Fruit fly (Drosophila melanogaster) whole organism, wandering third instar larva: ENCODE results near the gene Lgr1.

Experiments
- Abd-B ChIP-seq: fragments of >200 bp; optimal IDR thresholded peaks from 2 replicates; lab custom pipeline; 2017; ENCODE audit warnings: missing biosample characterization, missing genetic modification characterization
- CG32264 ChIP-seq: fragments of 200-800 bp; sonication (Bioruptor generic); optimal IDR thresholded peaks from 2 replicates; lab custom pipeline; 2016; ENCODE audit warnings: missing biosample characterization, missing genetic modification characterization
- CG9705 ChIP-seq: fragments of 200-800 bp; sonication (Bioruptor generic); optimal IDR thresholded peaks from 2 replicates; lab custom pipeline; 2018; ENCODE audit warnings: missing biosample characterization, mild to moderate bottlenecking, missing genetic modification characterization
- CrebA ChIP-seq: fragments of 200-800 bp; sonication (Bioruptor generic); optimal IDR thresholded peaks from 2 replicates; lab custom pipeline; 2016; ENCODE audit warnings: missing biosample characterization, mild to moderate bottlenecking, missing genetic modification characterization, borderline replicate concordance
- Dfd ChIP-seq: fragments of >200 bp; optimal IDR thresholded peaks from 2 replicates; lab custom pipeline; 2017; ENCODE audit warnings: missing biosample characterization, missing genetic modification characterization
- Dif ChIP-seq: fragments of 200-275, 200-300 bp; sonication (Bioruptor generic); optimal IDR thresholded peaks from 2 replicates; lab custom pipeline; 2018; ENCODE audit warnings: missing biosample characterization, missing genetic modification characterization; ENCODE audit not compliant: partially characterized antibody
- GATAd ChIP-seq: sonication (Bioruptor generic); optimal IDR thresholded peaks from 2 replicates; lab custom pipeline; 2016; ENCODE audit warnings: missing biosample characterization, missing genetic modification characterization
- HLH106 ChIP-seq: fragments of 200-800 bp; optimal IDR thresholded peaks from 3 replicates; lab custom pipeline; 2019; ENCODE audit warnings: missing biosample characterization, mild to moderate bottlenecking, missing genetic modification characterization, moderate library complexity
- Hnf4 ChIP-seq: fragments of 200-800 bp; sonication (Bioruptor generic); optimal IDR thresholded peaks from 2 replicates; lab custom pipeline; 2016; ENCODE audit warnings: missing biosample characterization, mild to moderate bottlenecking, missing genetic modification characterization
- Hr78 ChIP-seq: fragments of >200 bp; optimal IDR thresholded peaks from 2 replicates; lab custom pipeline; 2017; ENCODE audit warnings: missing biosample characterization, missing genetic modification characterization
- Hr83 ChIP-seq: fragments of 200-300 bp; sonication (Bioruptor generic); optimal IDR thresholded peaks from 2 replicates; lab custom pipeline; 2016; ENCODE audit warnings: missing biosample characterization, mild to moderate bottlenecking, missing genetic modification characterization, moderate library complexity; ENCODE audit not compliant: poor library complexity, severe bottlenecking
- Jra ChIP-seq: sonication (Bioruptor generic); optimal IDR thresholded peaks from 2 replicates; lab custom pipeline; 2016; ENCODE audit warnings: missing biosample characterization, missing genetic modification characterization
- Mio ChIP-seq: sonication (Bioruptor generic); optimal IDR thresholded peaks from 2 replicates; lab custom pipeline; 2016; ENCODE audit warnings: missing biosample characterization, missing genetic modification characterization
- Myc ChIP-seq: fragments of >200 bp; optimal IDR thresholded peaks from 2 replicates; lab custom pipeline; 2017
- N ChIP-seq: fragments of >200 bp; optimal IDR thresholded peaks from 2 replicates; lab custom pipeline; 2018; ENCODE audit warnings: missing biosample characterization, missing external identifiers, missing genetic modification characterization
- Rel ChIP-seq, 2 experiments: fragments of 200-800 bp; sonication (Bioruptor generic) in 1 of 2; optimal IDR thresholded peaks; 2 replicates in 1 of 2; 3 replicates in 1 of 2; lab custom pipeline; 2016 to 2019; ENCODE audit warnings: mild to moderate bottlenecking in 2 of 2, missing biosample characterization in 2 of 2, missing genetic modification characterization in 2 of 2, moderate library complexity in 1 of 2
- Sp1 ChIP-seq: fragments of 200-800 bp; sonication (Bioruptor generic); optimal IDR thresholded peaks from 3 replicates; lab custom pipeline; 2019; ENCODE audit warnings: missing biosample characterization, mild to moderate bottlenecking, missing genetic modification characterization, moderate library complexity
- Vsx2 ChIP-seq: fragments of 200-300, 225-300 bp; sonication (Bioruptor generic); optimal IDR thresholded peaks from 2 replicates; lab custom pipeline; 2018; ENCODE audit warnings: missing biosample characterization, missing genetic modification characterization; ENCODE audit not compliant: partially characterized antibody
- br ChIP-seq: fragments of 200-800 bp; sonication (Bioruptor generic); optimal IDR thresholded peaks from 2 replicates; lab custom pipeline; 2016; ENCODE audit warnings: missing biosample characterization, missing genetic modification characterization
- brk ChIP-seq: fragments of 200-800 bp; sonication (Bioruptor generic); optimal IDR thresholded peaks from 2 replicates; lab custom pipeline; 2016; ENCODE audit warnings: missing biosample characterization, mild to moderate bottlenecking, missing genetic modification characterization
- dl ChIP-seq, 2 experiments: fragments of 175-275, 200-275 bp in 1 of 2; fragments of 200-275 bp in 1 of 2; sonication (Bioruptor generic); optimal IDR thresholded peaks; lab custom pipeline; 2018; ENCODE audit warnings: mild to moderate bottlenecking in 2 of 2, missing biosample characterization in 2 of 2, missing genetic modification characterization in 2 of 2, moderate library complexity in 2 of 2; ENCODE audit not compliant: partially characterized antibody in 2 of 2, insufficient read depth in 1 of 2
- dmrt93B ChIP-seq: fragments of 200-800 bp; sonication (Bioruptor generic); optimal IDR thresholded peaks from 2 replicates; lab custom pipeline; 2018; ENCODE audit warnings: missing biosample characterization, mild to moderate bottlenecking, missing genetic modification characterization
- dsf ChIP-seq: sonication (Bioruptor generic); optimal IDR thresholded peaks from 2 replicates; lab custom pipeline; 2016; ENCODE audit warnings: missing biosample characterization, missing genetic modification characterization, borderline replicate concordance
- ey ChIP-seq: fragments of 200-800 bp; sonication (Bioruptor generic); optimal IDR thresholded peaks from 2 replicates; lab custom pipeline; 2016; ENCODE audit warnings: missing biosample characterization, missing genetic modification characterization
- foxo ChIP-seq, 2 experiments: fragments of 200-800 bp; sonication (Bioruptor generic); optimal IDR thresholded peaks; 2 replicates in 1 of 2; 3 replicates in 1 of 2; lab custom pipeline; 2016 to 2017; ENCODE audit warnings: missing biosample characterization in 2 of 2, missing genetic modification characterization in 2 of 2
- fru ChIP-seq: fragments of 200-800 bp; sonication (Bioruptor generic); optimal IDR thresholded peaks from 3 replicates; lab custom pipeline; 2016; ENCODE audit warnings: missing biosample characterization, mild to moderate bottlenecking, missing genetic modification characterization
- h ChIP-seq: fragments of 200-800 bp; sonication (Bioruptor generic); optimal IDR thresholded peaks from 3 replicates; lab custom pipeline; 2016; ENCODE audit warnings: missing biosample characterization, mild to moderate bottlenecking, missing genetic modification characterization
- jim ChIP-seq: fragments of 175-275, 200-325 bp; sonication (Bioruptor generic); optimal IDR thresholded peaks from 2 replicates; lab custom pipeline; 2016; ENCODE audit warnings: missing biosample characterization, mild to moderate bottlenecking, missing genetic modification characterization
- lola ChIP-seq: fragments of >200 bp; optimal IDR thresholded peaks from 2 replicates; lab custom pipeline; 2017; ENCODE audit warnings: missing biosample characterization, missing genetic modification characterization
- pan ChIP-seq: fragments of >200 bp; optimal IDR thresholded peaks from 2 replicates; lab custom pipeline; 2017
- psq ChIP-seq: fragments of 200-800 bp; sonication (Bioruptor generic); optimal IDR thresholded peaks from 3 replicates; lab custom pipeline; 2017; ENCODE audit warnings: missing biosample characterization, mild to moderate bottlenecking, missing genetic modification characterization, moderate library complexity
- rgr ChIP-seq: fragments of 200-800 bp; sonication (Bioruptor generic); optimal IDR thresholded peaks from 3 replicates; lab custom pipeline; 2016; ENCODE audit warnings: missing biosample characterization, mild to moderate bottlenecking, missing genetic modification characterization
- sage ChIP-seq: fragments of 200-800 bp; sonication (Bioruptor generic); optimal IDR thresholded peaks from 2 replicates; lab custom pipeline; 2016; ENCODE audit warnings: missing biosample characterization, mild to moderate bottlenecking, missing genetic modification characterization
- sv ChIP-seq: fragments of 200-800 bp; sonication (Bioruptor generic); optimal IDR thresholded peaks from 3 replicates; lab custom pipeline; 2016; ENCODE audit warnings: missing biosample characterization, missing genetic modification characterization
- tai ChIP-seq: sonication (Bioruptor generic); optimal IDR thresholded peaks from 2 replicates; lab custom pipeline; 2016; ENCODE audit warnings: missing biosample characterization, missing genetic modification characterization
- usp ChIP-seq: fragments of >200 bp; optimal IDR thresholded peaks from 2 replicates; lab custom pipeline; 2017; ENCODE audit warnings: missing biosample characterization, missing genetic modification characterization
- woc ChIP-seq: sonication (Bioruptor generic); optimal IDR thresholded peaks from 2 replicates; lab custom pipeline; 2016; ENCODE audit warnings: missing biosample characterization, mild to moderate bottlenecking, missing genetic modification characterization

The Lgr1 gene

DNA sequence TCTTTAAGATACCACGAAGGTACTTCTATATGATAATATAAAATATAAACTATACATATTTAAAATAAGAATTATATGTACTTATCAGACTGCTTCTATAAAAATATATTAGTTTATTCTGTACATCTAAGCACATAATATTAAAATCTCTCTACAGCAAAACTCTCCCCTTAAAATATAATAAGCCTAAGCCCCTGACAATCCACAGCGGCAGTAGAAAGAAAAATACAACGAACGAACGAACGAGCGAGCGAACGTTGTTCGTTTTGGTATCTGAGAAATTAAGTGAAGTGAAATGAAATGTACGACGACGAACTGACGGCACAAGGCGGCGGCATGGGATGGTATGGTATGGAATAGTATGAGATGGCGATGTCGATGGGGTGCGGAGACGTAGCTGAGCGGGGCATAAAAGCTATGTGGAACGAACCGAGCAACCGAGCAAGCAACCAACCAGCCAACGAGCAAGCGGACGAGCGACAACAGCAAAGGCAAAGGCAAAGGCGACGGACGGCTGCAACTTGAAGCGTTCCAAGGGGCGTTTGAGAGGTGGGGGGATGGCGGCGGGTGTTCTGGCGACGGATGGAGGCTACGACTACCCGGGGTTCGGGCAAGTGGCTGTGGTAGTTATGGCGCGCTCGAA, 25.0 kb upstream of the Lgr1 start (continued):
- TF ChIP-seq Rel (GFP tag; optimal IDR thresholded peaks at IDR 0.05; lab: Kevin White, UChicago) (peak; percentile 79), Rel (tag; optimal IDR thresholded peaks at IDR 0.05; lab: Kevin White, UChicago) (peak; percentile 98), pan (lab: Kevin White, UChicago) (no peak), Abd-B (GFP tag; lab: Kevin White, UChicago) (no peak), dmrt93B (GFP tag; lab: Kevin White, UChicago) (peak; percentile 97), Dfd (peak; percentile 66), ey (peak; percentile 93), Jra (peak; percentile 75), rgr (peak; percentile 98), sv (GFP tag; lab: Kevin White, UChicago) (peak; percentile 89), Vsx2 (no peak), psq (GFP tag; lab: Kevin White, UChicago) (peak; percentile 98), HLH106 (tag; lab: Kevin White, UChicago) (peak; percentile 99), fru (GFP tag; lab: Kevin White, UChicago) (peak; percentile 96), Hr83 (GFP tag; lab: Kevin White, UChicago) (peak; percentile 40), br (peak; percentile 88)

DNA sequence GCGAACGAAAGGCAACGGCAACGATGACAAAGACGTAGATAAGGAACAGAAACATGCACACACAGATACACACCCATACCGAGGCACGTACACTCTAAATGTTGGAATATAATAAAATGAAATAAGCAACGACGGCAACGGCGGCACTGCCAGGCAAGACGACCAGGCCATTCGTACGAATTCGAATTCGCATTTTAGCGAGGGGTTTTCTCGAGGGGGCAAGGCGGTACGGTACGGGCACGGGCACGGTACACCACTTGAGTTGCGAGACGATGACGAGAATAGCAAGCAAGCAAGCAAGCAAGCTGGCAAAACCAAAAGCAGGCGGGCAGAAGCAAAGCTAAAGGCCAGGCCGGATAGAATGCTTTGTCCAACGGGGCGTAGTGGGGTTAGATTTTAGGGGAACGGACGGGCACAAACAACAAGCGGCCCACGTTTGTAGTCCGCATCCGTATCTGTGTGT, 24.4 kb upstream of the Lgr1 start:
- TF ChIP-seq HLH106 (tag; lab: Kevin White, UChicago): peak; percentile 24
- TF ChIP-seq Hnf4 (GFP tag; lab: Kevin White, UChicago): peak; percentile 63
- peak; percentile 21 for TF ChIP-seq Sp1 (GFP tag; lab: Kevin White, UChicago)
- TF ChIP-seq sv (GFP tag; lab: Kevin White, UChicago): no peak
- TF ChIP-seq Rel (GFP tag; optimal IDR thresholded peaks at IDR 0.05; lab: Kevin White, UChicago): peak; percentile 72
- peak; percentile 86 for TF ChIP-seq Rel (tag; optimal IDR thresholded peaks at IDR 0.05; lab: Kevin White, UChicago)
- no peak for TF ChIP-seq GATAd
- no peak for TF ChIP-seq woc (GFP tag; lab: Kevin White, UChicago)
- TF ChIP-seq Hr83 (GFP tag; lab: Kevin White, UChicago): peak; percentile 93
- no peak for TF ChIP-seq pan (lab: Kevin White, UChicago)
- TF ChIP-seq fru (GFP tag; lab: Kevin White, UChicago): peak; percentile 30
- TF ChIP-seq CG32264 (GFP tag; lab: Kevin White, UChicago): peak; percentile 34
- TF ChIP-seq dsf (GFP tag; lab: Kevin White, UChicago): no peak
- TF ChIP-seq Jra: peak; percentile 63
- TF ChIP-seq psq (GFP tag; lab: Kevin White, UChicago): peak; percentile 79
- TF ChIP-seq dl (GFP tag; optimal IDR thresholded peaks at IDR 0.05; lab: Kevin White, UChicago; ENCODE audit: insufficient read depth in 1 of 2, partially characterized antibody in 2 of 2): peak in 1 of 2 experiments; percentile 15
- peak; percentile 53 for TF ChIP-seq rgr
- no peak for TF ChIP-seq ey
- peak in 1 of 2 experiments; percentile 8 for TF ChIP-seq foxo (GFP tag; optimal IDR thresholded peaks at IDR 0.05; lab: Kevin White, UChicago)
- no peak for TF ChIP-seq lola (GFP tag; lab: Kevin White, UChicago)
- peak; percentile 91 for TF ChIP-seq CrebA
- TF ChIP-seq brk: no peak
- peak; percentile 15 for TF ChIP-seq N (GFP tag; lab: Kevin White, UChicago)
- peak; percentile 80 for TF ChIP-seq Dif
- no peak for TF ChIP-seq tai (GFP tag; lab: Kevin White, UChicago)
- TF ChIP-seq br: peak; percentile 28
- TF ChIP-seq h (GFP tag; lab: Kevin White, UChicago): peak; percentile 59

DNA sequence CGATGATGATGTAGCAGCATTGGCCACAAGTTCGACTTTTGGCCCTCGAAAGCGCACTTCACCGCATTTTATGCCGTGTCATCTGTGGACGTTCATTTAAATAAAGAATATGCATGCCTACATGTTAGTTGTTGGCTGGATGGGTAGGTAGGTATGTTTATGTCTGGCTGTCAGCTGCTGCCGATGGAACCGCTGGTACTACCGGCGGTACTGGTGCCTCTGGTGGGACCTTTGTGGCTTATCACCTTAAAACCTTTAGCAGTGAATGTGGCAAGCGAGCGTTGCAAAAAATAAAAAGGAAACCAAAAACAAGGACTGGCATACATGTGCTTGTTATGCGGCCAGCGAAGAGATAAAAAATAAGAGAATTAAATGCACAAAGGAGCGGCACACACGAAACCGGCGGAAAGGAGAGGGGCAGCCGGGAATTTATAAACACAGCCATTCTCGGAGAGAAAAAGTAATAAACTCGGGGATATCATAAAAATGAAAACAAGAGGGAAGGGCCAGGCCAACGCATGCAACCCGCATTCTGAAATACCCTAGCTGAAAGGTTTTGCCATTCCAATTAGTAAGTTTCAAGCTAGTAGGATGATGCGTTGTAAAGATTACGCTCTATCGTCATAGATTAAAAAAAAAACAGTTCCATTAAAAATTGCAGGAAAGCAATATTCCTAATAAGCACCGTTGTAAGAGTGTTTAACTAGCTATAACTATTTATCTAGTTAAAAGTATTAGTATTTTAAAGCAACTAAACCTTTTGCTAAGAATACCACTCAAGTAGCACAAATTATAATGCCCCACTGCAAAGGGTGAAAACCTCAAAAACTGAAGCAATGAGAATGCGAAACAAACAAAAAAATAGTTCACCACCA, 23.4 kb upstream of the Lgr1 start:
- TF ChIP-seq Hr83 (GFP tag; lab: Kevin White, UChicago) (no peak), woc (GFP tag; lab: Kevin White, UChicago) (peak; percentile 44), rgr (peak; percentile 35), psq (GFP tag; lab: Kevin White, UChicago) (peak; percentile 46), GATAd (no peak), sage (GFP tag; lab: Kevin White, UChicago) (no peak), h (GFP tag; lab: Kevin White, UChicago) (peak; percentile 54), fru (GFP tag; lab: Kevin White, UChicago) (peak; percentile 66), br (peak; percentile 41), sv (GFP tag; lab: Kevin White, UChicago) (no peak), Dif (no peak), Sp1 (GFP tag; lab: Kevin White, UChicago) (peak; percentile 35), dmrt93B (GFP tag; lab: Kevin White, UChicago) (peak; percentile 5), Rel (GFP tag; optimal IDR thresholded peaks at IDR 0.05; lab: Kevin White, UChicago) (no peak), Rel (tag; optimal IDR thresholded peaks at IDR 0.05; lab: Kevin White, UChicago) (peak; percentile 60), Jra (no peak), Hr78 (GFP tag; lab: Kevin White, UChicago) (no peak), ey (peak; percentile 69), usp (GFP tag; lab: Kevin White, UChicago) (no peak), Abd-B (GFP tag; lab: Kevin White, UChicago) (no peak), Vsx2 (no peak), Myc (lab: Kevin White, UChicago) (no peak), Dfd (no peak), Mio (GFP tag; lab: Kevin White, UChicago) (no peak), Hnf4 (GFP tag; lab: Kevin White, UChicago) (no peak), N (GFP tag; lab: Kevin White, UChicago) (no peak), HLH106 (tag; lab: Kevin White, UChicago) (peak; percentile 52), jim (GFP tag; lab: Kevin White, UChicago) (no peak), lola (GFP tag; lab: Kevin White, UChicago) (no peak), foxo (GFP tag; optimal IDR thresholded peaks at IDR 0.05; lab: Kevin White, UChicago) (peak in 1 of 2 experiments; percentile 75), CG9705 (GFP tag; lab: Kevin White, UChicago) (no peak), CG32264 (GFP tag; lab: Kevin White, UChicago) (no peak)
